Fruit fly (Drosophila melanogaster) whole organism, embryonic: ENCODE data around the gene CG15046.

Experiments used
- CG10147 ChIP-seq: fragments of 200-800 bp; sonication (Bioruptor generic); optimal IDR thresholded peaks from 2 replicates; lab custom pipeline; 2019; ENCODE audit warnings: missing biosample characterization, mild to moderate bottlenecking, missing genetic modification characterization, moderate library complexity
- CG11247 ChIP-seq: fragments of 200-800 bp; sonication (Bioruptor generic); IDR thresholded peaks from 2 replicates; pipeline ENCODE4 v1.3.6; 2022; ENCODE audit warnings: missing biosample characterization, missing genetic modification characterization
- CG11504 ChIP-seq: fragments of 200-800 bp; sonication (Bioruptor generic); optimal IDR thresholded peaks from 3 replicates; lab custom pipeline; 2019; ENCODE audit warnings: missing biosample characterization, mild to moderate bottlenecking, missing genetic modification characterization, moderate library complexity
- CG12236 ChIP-seq: fragments of 200-800 bp; sonication (Bioruptor generic); optimal IDR thresholded peaks from 2 replicates; lab custom pipeline; 2016; ENCODE audit warnings: missing biosample characterization, missing genetic modification characterization
- CG13287 ChIP-seq: fragments of 200-800 bp; sonication (Bioruptor generic); IDR thresholded peaks from 2 replicates; pipeline ENCODE4 v1.3.6; 2022; ENCODE audit warnings: missing biosample characterization, missing genetic modification characterization; ENCODE audit not compliant: partially characterized antibody
- CG14710 ChIP-seq: fragments of 200-800 bp; sonication (Bioruptor generic); optimal IDR thresholded peaks from 3 replicates; lab custom pipeline; 2019; ENCODE audit warnings: missing biosample characterization, mild to moderate bottlenecking, missing genetic modification characterization, moderate library complexity
- CG15073 ChIP-seq: fragments of 200-800 bp; sonication (Bioruptor generic); optimal IDR thresholded peaks from 2 replicates; lab custom pipeline; 2016; ENCODE audit warnings: missing biosample characterization, missing genetic modification characterization
- CG15514 ChIP-seq: fragments of 200-800 bp; sonication (Bioruptor generic); optimal IDR thresholded peaks from 3 replicates; lab custom pipeline; 2017; ENCODE audit warnings: missing biosample characterization, missing genetic modification characterization, mild to moderate bottlenecking, moderate library complexity, missing genetic modification reagents
- CG17359 ChIP-seq: fragments of 200-800 bp; sonication (Bioruptor generic); optimal IDR thresholded peaks from 3 replicates; lab custom pipeline; 2018; ENCODE audit warnings: missing biosample characterization, mild to moderate bottlenecking, missing genetic modification characterization, moderate library complexity
- CG17829 ChIP-seq: fragments of 200-800 bp; optimal IDR thresholded peaks from 2 replicates; lab custom pipeline; 2019; ENCODE audit warnings: missing biosample characterization, mild to moderate bottlenecking, missing genetic modification characterization, moderate library complexity
- CG2199 ChIP-seq: fragments of 200-800 bp; sonication (Bioruptor generic); IDR thresholded peaks from 3 replicates; pipeline ENCODE4 v1.3.6; 2022; ENCODE audit warnings: missing biosample characterization, missing genetic modification characterization
- CG2712 ChIP-seq: fragments of 200-800 bp; optimal IDR thresholded peaks from 3 replicates; lab custom pipeline; 2019; ENCODE audit warnings: missing biosample characterization, mild to moderate bottlenecking, missing genetic modification characterization, moderate library complexity
- CG30403 ChIP-seq: fragments of 200-800 bp; sonication (Bioruptor generic); optimal IDR thresholded peaks from 3 replicates; lab custom pipeline; 2016; ENCODE audit warnings: missing biosample characterization, missing genetic modification characterization
- CG34422 ChIP-seq: fragments of 200-800 bp; sonication (Bioruptor generic); IDR thresholded peaks from 3 replicates; pipeline ENCODE4 v1.3.6; 2022; ENCODE audit warnings: missing biosample characterization, missing genetic modification characterization
- CG5180 ChIP-seq: fragments of 200-800 bp; sonication (Bioruptor generic); optimal IDR thresholded peaks from 3 replicates; lab custom pipeline; 2017; ENCODE audit warnings: missing biosample characterization, missing genetic modification characterization, mild to moderate bottlenecking, moderate library complexity, missing genetic modification reagents
- CG7556 ChIP-seq: fragments of 200-800 bp; sonication (Bioruptor generic); optimal IDR thresholded peaks from 2 replicates; lab custom pipeline; 2017; ENCODE audit warnings: missing biosample characterization, mild to moderate bottlenecking, missing genetic modification characterization
- CG8924 ChIP-seq: fragments of 200-800 bp; optimal IDR thresholded peaks from 3 replicates; lab custom pipeline; 2019; ENCODE audit warnings: missing biosample characterization, mild to moderate bottlenecking, missing genetic modification characterization, moderate library complexity
- D ChIP-seq, 2 experiments: fragments of 200-800 bp in 1 of 2; fragments of >200 bp in 1 of 2; sonication (Bioruptor generic) in 1 of 2; optimal IDR thresholded peaks; 2 replicates in 1 of 2; 3 replicates in 1 of 2; lab custom pipeline; 2017; ENCODE audit warnings: mild to moderate bottlenecking in 1 of 2, missing biosample characterization in 1 of 2, missing genetic modification characterization in 1 of 2, missing genetic modification reagents in 1 of 2
- D19A ChIP-seq: fragments of 200-800 bp; optimal IDR thresholded peaks from 3 replicates; lab custom pipeline; 2019; ENCODE audit warnings: missing biosample characterization, mild to moderate bottlenecking, missing genetic modification characterization, moderate library complexity
- Dref ChIP-seq: fragments of 200-800 bp; sonication (Bioruptor generic); IDR thresholded peaks from 2 replicates; pipeline ENCODE4 v1.3.6; 2022; ENCODE audit warnings: missing biosample characterization, missing genetic modification characterization
- Eip74EF ChIP-seq, 2 experiments: fragments of 200-800 bp in 1 of 2; fragments of >200 bp in 1 of 2; sonication (Bioruptor generic) in 1 of 2; optimal IDR thresholded peaks; 2 replicates each; lab custom pipeline; 2017 to 2019; ENCODE audit warnings: missing biosample characterization in 2 of 2, missing genetic modification characterization in 2 of 2, mild to moderate bottlenecking in 1 of 2, moderate library complexity in 1 of 2
- Fer1 ChIP-seq: fragments of 200-800 bp; sonication (Bioruptor generic); optimal IDR thresholded peaks from 2 replicates; lab custom pipeline; 2017; ENCODE audit warnings: missing biosample characterization, mild to moderate bottlenecking, missing genetic modification characterization
- HLH4C ChIP-seq: fragments of 200-800 bp; sonication (Bioruptor generic); IDR thresholded peaks from 3 replicates; pipeline ENCODE4 v1.3.6; 2022; ENCODE audit warnings: missing biosample characterization, missing genetic modification characterization; ENCODE audit not compliant: partially characterized antibody
- HmgD ChIP-seq: fragments of 200-800 bp; sonication (Bioruptor generic); optimal IDR thresholded peaks from 3 replicates; lab custom pipeline; 2016; ENCODE audit warnings: missing biosample characterization, missing genetic modification characterization
- Jarid2 ChIP-seq: fragments of 200-800 bp; sonication (Bioruptor generic); optimal IDR thresholded peaks from 3 replicates; lab custom pipeline; 2017; ENCODE audit warnings: mild to moderate bottlenecking, missing biosample characterization, missing genetic modification reagents, missing genetic modification characterization
- Max ChIP-seq: fragments of 200-800 bp; sonication (Bioruptor generic); optimal IDR thresholded peaks from 2 replicates; lab custom pipeline; 2016; ENCODE audit warnings: missing biosample characterization, mild to moderate bottlenecking, missing genetic modification characterization
- Med ChIP-seq: fragments of 200-800 bp; sonication (Bioruptor generic); peaks from one replicate; lab custom pipeline; 2016; ENCODE audit warnings: missing biosample characterization, missing genetic modification characterization, mild to moderate bottlenecking, inconsistent platforms, moderate library complexity
- Nf-YB ChIP-seq: fragments of 200-800 bp; sonication (Bioruptor generic); optimal IDR thresholded peaks from 3 replicates; lab custom pipeline; 2019; ENCODE audit warnings: missing biosample characterization, mild to moderate bottlenecking, missing genetic modification characterization, moderate library complexity
- Nf-YC ChIP-seq: fragments of 200-800 bp; optimal IDR thresholded peaks from 3 replicates; lab custom pipeline; 2019; ENCODE audit warnings: missing biosample characterization, mild to moderate bottlenecking, missing genetic modification characterization, moderate library complexity
- Stat92E ChIP-seq, 3 experiments: fragments of >200 bp in 2 of 3; fragments of 200-800 bp in 1 of 3; sonication (Bioruptor generic) in 1 of 3; optimal IDR thresholded peaks; 2 replicates each; lab custom pipeline; 2017 to 2019; ENCODE audit warnings: missing biosample characterization in 3 of 3, missing genetic modification characterization in 3 of 3, mild to moderate bottlenecking in 1 of 3, moderate library complexity in 1 of 3
- amos ChIP-seq: fragments of 200-800 bp; sonication (Bioruptor generic); IDR thresholded peaks from 2 replicates; pipeline ENCODE4 v1.3.6; 2022; ENCODE audit warnings: missing biosample characterization, missing genetic modification characterization; ENCODE audit not compliant: partially characterized antibody
- ato ChIP-seq: fragments of 200-800 bp; sonication (Bioruptor generic); IDR thresholded peaks from 2 replicates; pipeline ENCODE4 v1.3.6; 2022; ENCODE audit warnings: missing biosample characterization, missing genetic modification characterization; ENCODE audit not compliant: partially characterized antibody
- ci ChIP-seq: fragments of 200-800 bp; sonication (Bioruptor generic); IDR thresholded peaks from 3 replicates; pipeline ENCODE4 v1.3.6; 2022; ENCODE audit warnings: missing biosample characterization, missing genetic modification characterization
- en ChIP-seq: fragments of 200-800 bp; sonication (Bioruptor generic); optimal IDR thresholded peaks from 2 replicates; lab custom pipeline; 2016; ENCODE audit warnings: missing biosample characterization, missing genetic modification characterization
- gce ChIP-seq: fragments of 200-800 bp; sonication (Bioruptor generic); IDR thresholded peaks from 3 replicates; pipeline ENCODE4 v1.3.6; 2022; ENCODE audit warnings: missing biosample characterization, missing genetic modification characterization
- gcm ChIP-seq: fragments of 200-800 bp; sonication (Bioruptor generic); optimal IDR thresholded peaks from 2 replicates; lab custom pipeline; 2019; ENCODE audit warnings: missing biosample characterization, mild to moderate bottlenecking, missing genetic modification characterization, moderate library complexity
- hkb ChIP-seq, 2 experiments: fragments of 200-800 bp in 1 of 2; fragments of >200 bp in 1 of 2; sonication (Bioruptor generic) in 1 of 2; IDR thresholded peaks in 1 of 2; optimal IDR thresholded peaks in 1 of 2; 2 replicates each; pipeline versions ENCODE4 v1.3.6 to Lab custom; 2017 to 2022; ENCODE audit warnings: missing biosample characterization in 1 of 2, missing genetic modification characterization in 1 of 2
- insv ChIP-seq, 2 experiments: fragments of 200-800 bp; sonication (Bioruptor generic); optimal IDR thresholded peaks; 3 replicates each; lab custom pipeline; 2016 to 2018; ENCODE audit warnings: missing biosample characterization in 2 of 2, missing genetic modification characterization in 2 of 2
- oc ChIP-seq: fragments of 200-800 bp; sonication (Bioruptor generic); optimal IDR thresholded peaks from 2 replicates; lab custom pipeline; 2018; ENCODE audit warnings: missing biosample characterization, mild to moderate bottlenecking, missing genetic modification characterization, moderate library complexity
- onecut ChIP-seq: fragments of 200-800 bp; sonication (Bioruptor generic); IDR thresholded peaks from 2 replicates; pipeline ENCODE4 v1.3.6; 2022; ENCODE audit warnings: missing biosample characterization, missing genetic modification characterization
- run ChIP-seq: fragments of 200-800 bp; sonication (Bioruptor generic); optimal IDR thresholded peaks from 3 replicates; lab custom pipeline; 2018; ENCODE audit warnings: missing biosample characterization, mild to moderate bottlenecking, missing genetic modification characterization
- seq ChIP-seq: fragments of 200-800 bp; sonication (Bioruptor generic); IDR thresholded peaks from 2 replicates; pipeline ENCODE4 v1.3.6; 2022; ENCODE audit warnings: missing biosample characterization, missing genetic modification characterization
- slbo ChIP-seq: fragments of 200-800 bp; sonication (Bioruptor generic); IDR thresholded peaks from 2 replicates; pipeline ENCODE4 v1.3.6; 2022; ENCODE audit warnings: missing biosample characterization, missing genetic modification characterization
- sqz ChIP-seq: fragments of 200-800 bp; sonication (Bioruptor generic); optimal IDR thresholded peaks from 3 replicates; lab custom pipeline; 2018; ENCODE audit warnings: missing biosample characterization, mild to moderate bottlenecking, missing genetic modification characterization
- trem ChIP-seq: fragments of 200-800 bp; optimal IDR thresholded peaks from 3 replicates; lab custom pipeline; 2019; ENCODE audit warnings: missing biosample characterization, mild to moderate bottlenecking, missing genetic modification characterization, moderate library complexity
- vvl ChIP-seq: fragments of 200-800 bp; sonication (Bioruptor generic); IDR thresholded peaks from 2 replicates; pipeline ENCODE4 v1.3.6; 2022; ENCODE audit warnings: missing biosample characterization, missing genetic modification characterization

The CG15046 gene

dm6 chrX:18504948-18505597 is 15.7 kb upstream of the CG15046 start, which contains the start of gene Wnt5 (continued):
- peak; percentile 22; the same call in 1 of the 3 replicates for TF ChIP-seq gce (GFP tag; lab: Robert Waterston, UW)
- TF ChIP-seq Eip74EF (GFP tag; optimal IDR thresholded peaks at IDR 0.05; lab: Kevin White, UChicago): peak in 1 of 2 experiments; percentile 2
- peak; percentile 100 for TF ChIP-seq CG11504 (tag; lab: Kevin White, UChicago)
- TF ChIP-seq hkb (optimal IDR thresholded peaks at IDR 0.05; lab: Kevin White, UChicago): no peak
- TF ChIP-seq hkb (GFP tag; IDR thresholded peaks at IDR 0.05; lab: Robert Waterston, UW): peak; percentile 28; the same call in 1 of the 2 replicates
- peak; percentile 92 for TF ChIP-seq CG2199 (GFP tag; lab: Robert Waterston, UW)
- peak; percentile 37 for TF ChIP-seq CG17829 (tag; lab: Kevin White, UChicago)
- peak in 1 of 3 experiments; percentile 61 for TF ChIP-seq Stat92E (GFP tag; optimal IDR thresholded peaks at IDR 0.05; lab: Kevin White, UChicago)
- TF ChIP-seq HLH4C: peak; percentile 23; the same call in 1 of the 3 replicates
- peak; percentile 55 for TF ChIP-seq CG11247 (GFP tag; lab: Robert Waterston, UW)
- peak; percentile 17 for TF ChIP-seq CG17359
- TF ChIP-seq HmgD (GFP tag; lab: Kevin White, UChicago): peak; percentile 20
- peak; percentile 37 for TF ChIP-seq CG2712 (tag; lab: Kevin White, UChicago)
- peak; percentile 40; the same call in 1 of the 2 replicates for TF ChIP-seq seq (GFP tag; lab: Robert Waterston, UW)
- TF ChIP-seq Dref (GFP tag; lab: Robert Waterston, UW): 0 out of 2 replicates have a peak, but pooled peaks have one; percentile 21
- peak; percentile 11 for TF ChIP-seq gcm
- peak in 1 of 2 experiments; percentile 29 for TF ChIP-seq insv (GFP tag; optimal IDR thresholded peaks at IDR 0.05; lab: Kevin White, UChicago)
- TF ChIP-seq onecut (GFP tag; lab: Robert Waterston, UW): peak; percentile 46; the same call in 1 of the 2 replicates
- TF ChIP-seq Med: peak; percentile 51
- peak; percentile 66 for TF ChIP-seq CG8924 (tag; lab: Kevin White, UChicago)
- TF ChIP-seq ato: 0 out of 2 replicates have a peak, but pooled peaks have one; percentile 34
- TF ChIP-seq Max (GFP tag; lab: Kevin White, UChicago): peak; percentile 6
- TF ChIP-seq CG15514 (GFP tag; lab: Kevin White, UChicago): peak; percentile 40
- TF ChIP-seq trem: peak; percentile 29
- TF ChIP-seq CG10147 (GFP tag; lab: Kevin White, UChicago): no peak
- TF ChIP-seq D (optimal IDR thresholded peaks at IDR 0.05; lab: Kevin White, UChicago): no peak
- peak; percentile 2 for TF ChIP-seq D (GFP tag; optimal IDR thresholded peaks at IDR 0.05; lab: Kevin White, UChicago)
- no peak for TF ChIP-seq CG30403 (GFP tag; lab: Kevin White, UChicago)
- TF ChIP-seq sqz (GFP tag; lab: Kevin White, UChicago): peak; percentile 49
- peak; percentile 43; the same call in 1 of the 2 replicates for TF ChIP-seq CG13287 (GFP tag; lab: Robert Waterston, UW)
- TF ChIP-seq CG12236: no peak
- peak; percentile 26; the same call in 1 of the 3 replicates for TF ChIP-seq CG34422 (GFP tag; lab: Robert Waterston, UW)
- TF ChIP-seq CG14710 (tag; lab: Kevin White, UChicago): peak; percentile 9
- TF ChIP-seq CG15073: no peak
- TF ChIP-seq CG5180 (GFP tag; lab: Kevin White, UChicago): peak; percentile 97
- TF ChIP-seq vvl (GFP tag; lab: Robert Waterston, UW): peak; percentile 68; the same call in 1 of the 2 replicates
- TF ChIP-seq oc (tag; lab: Kevin White, UChicago): peak; percentile 10
- peak; percentile 57; the same call in 2 of the 3 replicates for TF ChIP-seq ci (GFP tag; lab: Robert Waterston, UW)
- TF ChIP-seq CG7556 (GFP tag; lab: Kevin White, UChicago): no peak
- no peak for TF ChIP-seq en (GFP tag; lab: Kevin White, UChicago)
- TF ChIP-seq Nf-YC (tag; lab: Kevin White, UChicago): peak; percentile 34
- TF ChIP-seq amos (GFP tag; lab: Robert Waterston, UW): 0 out of 2 replicates have a peak, but pooled peaks have one; percentile 26
- no peak for TF ChIP-seq slbo (GFP tag; lab: Robert Waterston, UW)
- TF ChIP-seq Fer1: peak; percentile 44
- peak; percentile 52 for TF ChIP-seq run (tag; lab: Kevin White, UChicago)
- TF ChIP-seq Jarid2: peak; percentile 90
- peak; percentile 4 for TF ChIP-seq Nf-YB (GFP tag; lab: Kevin White, UChicago)
- TF ChIP-seq D19A (tag; lab: Kevin White, UChicago): peak; percentile 16
